Fruit fly (Drosophila melanogaster) whole organism, pupa: ENCODE results near the gene Ir62a.

Source experiments
- CG10348 ChIP-seq: fragments of 200-800 bp; sonication (Bioruptor generic); IDR thresholded peaks from 2 replicates; pipeline ENCODE4 v1.3.6; 2022; ENCODE audit warnings: missing biosample characterization, missing genetic modification characterization
- CG12605 ChIP-seq: fragments of 200-800 bp; sonication (Bioruptor generic); IDR thresholded peaks from 2 replicates; pipeline ENCODE4 v1.3.6; 2022; ENCODE audit warnings: missing biosample characterization, missing genetic modification characterization
- CG13204 ChIP-seq: fragments of 200-800 bp; sonication (Bioruptor generic); optimal IDR thresholded peaks from 2 replicates; lab custom pipeline; 2018; ENCODE audit warnings: missing biosample characterization, mild to moderate bottlenecking, missing genetic modification characterization, moderate library complexity
- CG14655 ChIP-seq: fragments of 200-800 bp; sonication (Bioruptor generic); optimal IDR thresholded peaks from 3 replicates; lab custom pipeline; 2017; ENCODE audit warnings: mild to moderate bottlenecking, missing biosample characterization, missing genetic modification reagents, missing genetic modification characterization
- CG15710 ChIP-seq: fragments of 200-800 bp; sonication (Bioruptor generic); optimal IDR thresholded peaks from 2 replicates; lab custom pipeline; 2018; ENCODE audit warnings: missing biosample characterization, mild to moderate bottlenecking, missing genetic modification characterization, moderate library complexity
- CG17806 ChIP-seq: fragments of 200-800 bp; sonication (Bioruptor generic); optimal IDR thresholded peaks from 2 replicates; lab custom pipeline; 2018; ENCODE audit warnings: missing biosample characterization, mild to moderate bottlenecking, missing genetic modification characterization, moderate library complexity
- CG32121 ChIP-seq: fragments of 200-800 bp; sonication (Bioruptor generic); IDR thresholded peaks from 2 replicates; pipeline ENCODE4 v1.3.6; 2022; ENCODE audit warnings: missing biosample characterization, missing genetic modification characterization
- CG34367 ChIP-seq: fragments of 200-800 bp; sonication (Bioruptor generic); optimal IDR thresholded peaks from 2 replicates; lab custom pipeline; 2018; ENCODE audit warnings: missing biosample characterization, mild to moderate bottlenecking, missing genetic modification characterization
- CG4496 ChIP-seq: fragments of 200-800 bp; sonication (Bioruptor generic); IDR thresholded peaks from 3 replicates; pipeline ENCODE4 v1.3.6; 2022; ENCODE audit warnings: missing biosample characterization, missing genetic modification characterization
- CG8159 ChIP-seq: fragments of 200-800 bp; sonication (Bioruptor generic); optimal IDR thresholded peaks from 3 replicates; lab custom pipeline; 2018; ENCODE audit warnings: missing biosample characterization, mild to moderate bottlenecking, missing genetic modification characterization, moderate library complexity
- CG8301 ChIP-seq: fragments of 200-800 bp; sonication (Bioruptor generic); optimal IDR thresholded peaks from 2 replicates; lab custom pipeline; 2018; ENCODE audit warnings: missing biosample characterization, mild to moderate bottlenecking, missing genetic modification characterization
- CG9948 ChIP-seq: fragments of 200-800 bp; sonication (Bioruptor generic); optimal IDR thresholded peaks from 2 replicates; lab custom pipeline; 2018; ENCODE audit warnings: missing biosample characterization, mild to moderate bottlenecking, missing genetic modification characterization, moderate library complexity
- D1 ChIP-seq: fragments of 200-800 bp; sonication (Bioruptor generic); optimal IDR thresholded peaks from 2 replicates; lab custom pipeline; 2018; ENCODE audit warnings: missing biosample characterization, mild to moderate bottlenecking, missing genetic modification characterization, moderate library complexity
- EcR ChIP-seq: fragments of 200-800 bp; sonication (Bioruptor generic); optimal IDR thresholded peaks from 3 replicates; lab custom pipeline; 2019; ENCODE audit warnings: missing biosample characterization, missing genetic modification characterization, mild to moderate bottlenecking, moderate library complexity, missing genetic modification reagents
- Ets98B ChIP-seq: fragments of 200-800 bp; sonication (Bioruptor generic); IDR thresholded peaks from 2 replicates; pipeline ENCODE4 v1.3.6; 2022; ENCODE audit warnings: missing biosample characterization, missing genetic modification characterization
- Pif1A ChIP-seq: fragments of 200-800 bp; sonication (Bioruptor generic); optimal IDR thresholded peaks from 3 replicates; lab custom pipeline; 2016; ENCODE audit warnings: missing biosample characterization, missing genetic modification characterization
- Snoo ChIP-seq: fragments of 200-800 bp; sonication (Bioruptor generic); optimal IDR thresholded peaks from 3 replicates; lab custom pipeline; 2017; ENCODE audit warnings: missing biosample characterization, mild to moderate bottlenecking, missing genetic modification characterization, inconsistent platforms
- fd96Ca ChIP-seq: fragments of 200-800 bp; sonication (Bioruptor generic); IDR thresholded peaks from 3 replicates; pipeline ENCODE4 v1.3.6; 2022; ENCODE audit warnings: missing biosample characterization, missing genetic modification characterization
- gl ChIP-seq: fragments of 200-800 bp; sonication (Bioruptor generic); optimal IDR thresholded peaks from 2 replicates; lab custom pipeline; 2018; ENCODE audit warnings: missing biosample characterization, mild to moderate bottlenecking, missing genetic modification characterization
- rn ChIP-seq: fragments of 200-800 bp; sonication (Bioruptor generic); IDR thresholded peaks from 2 replicates; pipeline ENCODE4 v1.3.6; 2022; ENCODE audit warnings: missing biosample characterization, missing genetic modification characterization

Gene Ir62a

DNA sequence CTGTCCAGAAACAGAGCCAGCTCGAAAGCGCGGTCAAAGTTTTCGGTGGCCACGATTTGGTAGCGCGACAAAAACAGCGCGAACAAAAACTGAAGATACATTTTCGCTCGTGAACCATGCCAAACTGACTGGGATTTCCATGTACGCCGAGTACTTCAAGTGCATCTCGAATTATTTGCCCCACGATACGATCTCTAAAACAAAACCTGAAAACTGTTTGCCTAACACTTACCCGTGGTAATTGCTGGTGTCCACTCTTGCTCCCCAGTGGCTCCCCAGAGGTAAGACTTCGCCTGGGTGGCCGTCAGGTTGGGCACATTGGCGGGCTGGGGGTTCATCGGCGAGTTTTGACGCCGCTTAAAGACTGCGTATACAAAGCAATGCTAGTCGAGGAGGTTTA lies at the start of gene Ir62a:
Gene Ir62a, minus strand, starts transcription at position 101 of the 400 bp plus-strand sequence.
- TF ChIP-seq EcR (GFP tag; lab: Kevin White, UChicago) (no peak), Pif1A (GFP tag; lab: Kevin White, UChicago) (no peak), D1 (tag; lab: Kevin White, UChicago) (no peak), CG10348 (GFP tag; lab: Robert Waterston, UW) (no peak), CG34367 (tag; lab: Kevin White, UChicago) (no peak), gl (tag; lab: Kevin White, UChicago) (no peak), rn (GFP tag; lab: Robert Waterston, UW) (no peak)

DNA sequence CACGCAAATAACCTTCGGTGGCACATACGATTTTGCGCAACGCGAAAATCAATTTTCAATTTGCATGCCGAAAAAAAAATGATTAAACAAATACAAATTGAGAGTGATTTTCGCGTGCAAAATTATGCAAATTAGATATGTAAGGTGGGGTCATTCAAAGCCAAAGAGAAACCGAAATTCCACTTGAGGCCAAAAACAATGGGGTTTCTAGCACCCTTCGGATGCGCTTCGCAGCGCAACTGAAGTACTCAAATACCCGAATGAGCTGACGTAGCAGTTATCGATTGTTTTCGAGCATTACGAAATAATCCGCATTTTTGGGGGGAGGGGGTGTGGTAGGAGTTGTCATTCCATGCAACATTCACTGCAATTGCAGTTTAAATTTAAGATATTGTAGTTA lies 49.8 kb upstream of the Ir62a start:
- no peak for TF ChIP-seq EcR (GFP tag; lab: Kevin White, UChicago)
- no peak for TF ChIP-seq fd96Ca
- TF ChIP-seq D1 (tag; lab: Kevin White, UChicago): no peak
- TF ChIP-seq CG15710: no peak
- no peak for TF ChIP-seq CG12605
- TF ChIP-seq gl (tag; lab: Kevin White, UChicago): no peak
- TF ChIP-seq CG9948 (tag; lab: Kevin White, UChicago): no peak
- no peak for TF ChIP-seq CG8301
- no peak for TF ChIP-seq CG8159 (tag; lab: Kevin White, UChicago)
- no peak for TF ChIP-seq CG10348 (GFP tag; lab: Robert Waterston, UW)
- no peak for TF ChIP-seq rn (GFP tag; lab: Robert Waterston, UW)
- TF ChIP-seq Pif1A (GFP tag; lab: Kevin White, UChicago): no peak
- no peak for TF ChIP-seq CG14655 (GFP tag; lab: Kevin White, UChicago)
- no peak for TF ChIP-seq Ets98B
- TF ChIP-seq CG13204 (GFP tag; lab: Kevin White, UChicago): no peak

DNA sequence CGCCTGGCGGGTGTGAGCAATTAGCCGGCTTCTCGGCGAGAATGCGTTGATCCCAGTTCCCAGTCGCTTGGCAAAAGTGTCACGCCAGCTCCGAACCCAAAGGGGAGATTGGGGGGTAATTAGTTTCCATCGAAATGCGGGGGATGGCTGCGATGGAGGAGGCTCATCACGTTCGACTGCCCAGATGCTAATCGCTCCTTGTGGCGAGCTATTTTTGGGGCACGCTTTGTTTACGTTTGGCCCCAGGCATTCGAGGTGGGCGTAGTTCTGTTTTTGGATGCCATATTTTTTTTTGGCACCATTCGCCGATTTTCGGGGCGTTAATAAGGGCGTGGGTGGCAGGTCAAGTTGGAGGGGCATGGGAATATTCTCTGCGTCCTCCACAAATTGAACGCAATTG lies 49.1 kb upstream of the Ir62a start:
- TF ChIP-seq EcR (GFP tag; lab: Kevin White, UChicago) (no peak), gl (tag; lab: Kevin White, UChicago) (no peak), Snoo (no peak), CG32121 (GFP tag; lab: Robert Waterston, UW) (0 out of 2 replicates have a peak, but pooled peaks have one; percentile 13), CG14655 (GFP tag; lab: Kevin White, UChicago) (no peak)
- TF ChIP-seq, all 21 proteins: peak for 1

DNA sequence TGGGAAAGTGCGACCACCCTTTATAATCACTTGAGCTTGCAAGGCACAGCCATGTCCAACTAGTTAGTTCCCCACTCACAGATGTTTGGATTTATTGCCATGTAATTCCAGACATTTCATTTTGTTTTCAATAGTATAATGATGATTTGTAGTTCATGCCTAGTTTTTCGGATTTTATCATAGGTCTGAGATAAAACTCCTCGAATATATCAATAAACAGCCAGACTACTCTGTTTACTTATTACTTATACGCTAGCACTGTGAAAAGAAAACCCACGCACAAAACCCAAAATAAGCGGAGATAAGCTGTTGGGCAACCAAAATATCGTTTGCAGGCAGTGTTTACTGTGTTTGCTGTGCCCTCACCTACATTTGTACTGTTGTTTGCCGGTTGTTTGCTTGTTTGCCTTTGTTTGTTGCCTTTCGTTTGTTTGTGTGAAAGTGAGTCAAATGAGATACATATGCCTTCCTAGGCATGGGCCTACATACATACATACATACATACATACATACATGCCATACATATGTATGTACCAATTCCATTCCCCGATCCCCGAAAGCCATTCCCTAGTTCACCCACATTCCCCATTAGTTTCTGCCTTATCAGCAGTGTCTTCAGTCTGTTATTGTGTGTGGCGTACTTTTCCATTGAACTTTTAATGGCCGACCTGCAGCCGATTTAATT lies 48.3 kb upstream of the Ir62a start:
- TF ChIP-seq CG9948 (tag; lab: Kevin White, UChicago) (peak; percentile 33), CG17806 (peak; percentile 36), Pif1A (GFP tag; lab: Kevin White, UChicago) (no peak), CG32121 (GFP tag; lab: Robert Waterston, UW) (peak; percentile 38), CG34367 (tag; lab: Kevin White, UChicago) (peak; percentile 7), CG15710 (peak; percentile 38), CG8301 (peak; percentile 36), EcR (GFP tag; lab: Kevin White, UChicago) (peak; percentile 69), Ets98B (peak; percentile 41), CG8159 (tag; lab: Kevin White, UChicago) (peak; percentile 36), CG12605 (no peak), CG14655 (GFP tag; lab: Kevin White, UChicago) (peak; percentile 51), gl (tag; lab: Kevin White, UChicago) (no peak), Snoo (no peak)

DNA sequence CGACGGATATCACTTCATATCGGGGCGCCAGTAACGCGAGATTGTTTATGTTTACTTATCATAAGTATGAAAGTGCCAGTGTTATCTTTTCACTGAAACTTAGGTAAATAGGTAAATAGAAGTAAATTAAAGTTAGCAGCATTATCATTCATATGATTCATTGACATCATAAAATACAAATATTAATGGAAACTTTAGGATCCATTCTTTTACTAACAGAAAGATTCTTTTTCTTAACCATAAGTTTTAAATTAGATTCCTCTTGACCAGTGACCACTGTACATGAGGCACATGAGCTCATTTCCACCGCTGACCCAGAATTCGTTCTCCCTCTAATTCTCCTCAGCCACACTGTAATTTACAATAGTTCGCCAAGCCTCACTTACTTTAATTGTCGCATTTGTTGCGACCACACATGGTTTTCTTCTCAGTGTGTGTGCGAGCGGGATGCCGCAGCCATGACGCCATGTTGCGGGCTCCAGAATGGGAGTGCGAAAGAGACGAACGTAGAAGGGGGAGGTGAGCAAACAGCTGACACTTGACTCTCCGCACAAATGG lies 47.4 kb upstream of the Ir62a start:
- TF ChIP-seq CG8159 (tag; lab: Kevin White, UChicago) (peak; percentile 15), CG4496 (GFP tag; lab: Robert Waterston, UW) (peak; percentile 30; the same call in 1 of the 3 replicates), Ets98B (0 out of 2 replicates have a peak, but pooled peaks have one; percentile 11), CG8301 (peak; percentile 16), CG12605 (no peak), fd96Ca (no peak; the same call in 2 of the 3 replicates), CG14655 (GFP tag; lab: Kevin White, UChicago) (no peak)
- TF ChIP-seq, all 21 proteins: peak for 4

DNA sequence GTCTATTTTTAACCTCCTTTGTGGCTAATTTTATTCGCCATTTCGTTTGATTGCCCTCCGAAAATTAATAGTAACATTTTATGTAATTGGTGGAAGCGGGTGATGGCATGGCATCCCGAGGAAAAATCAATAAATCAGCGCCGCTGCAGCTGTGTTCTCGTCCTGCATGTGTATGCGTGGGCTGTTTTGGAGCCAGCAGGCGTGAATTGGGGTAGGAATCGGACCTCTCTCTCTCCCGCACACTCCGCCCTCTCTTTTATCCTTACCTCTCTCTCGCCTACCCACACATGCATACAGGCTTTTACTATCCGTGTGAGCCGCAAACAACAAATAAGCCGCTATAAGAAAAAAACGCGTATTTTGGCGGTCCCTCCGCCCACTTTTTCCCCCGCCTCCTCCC lies 46.3 kb upstream of the Ir62a start:
- TF ChIP-seq fd96Ca: no peak
- TF ChIP-seq Ets98B: 0 out of 2 replicates have a peak, but pooled peaks have one; percentile 10
- no peak for TF ChIP-seq EcR (GFP tag; lab: Kevin White, UChicago)

DNA sequence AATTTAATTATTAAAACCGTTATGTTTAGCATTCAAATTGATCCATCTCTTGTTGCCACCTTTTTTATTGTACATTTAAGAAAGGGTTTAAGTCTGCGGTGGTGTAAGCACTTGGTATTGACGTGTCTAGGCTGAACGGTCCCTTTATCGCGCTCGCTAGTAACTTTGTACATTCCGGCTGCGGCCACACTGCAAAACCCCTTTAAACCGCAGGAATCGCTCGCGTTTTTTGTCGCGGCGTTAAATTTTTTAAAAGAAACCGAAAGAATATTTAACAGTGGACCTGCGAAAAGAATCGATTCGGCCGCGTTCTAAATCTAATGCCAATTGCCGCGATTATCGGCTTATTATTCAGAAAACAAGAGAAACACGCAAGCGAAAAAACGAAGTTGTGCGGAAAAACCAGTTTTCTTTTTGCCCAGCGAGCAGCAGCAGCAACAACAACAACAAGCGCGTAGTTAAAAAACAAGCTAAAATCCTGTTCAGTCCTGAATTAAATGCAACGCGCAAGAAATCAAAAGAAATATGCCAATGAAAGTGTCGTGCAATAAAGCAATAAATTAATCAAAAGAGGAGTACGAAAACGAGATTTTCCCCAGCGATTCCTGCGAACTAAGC lies 45.5 kb upstream of the Ir62a start, which contains the start of gene CG13917:
Gene CG13917, plus strand, starts transcription at position 211 of the 618 bp plus-strand sequence.
- TF ChIP-seq rn (GFP tag; lab: Robert Waterston, UW) (no peak), CG12605 (peak; percentile 51; the same call in 1 of the 2 replicates)
